Worm (Caenorhabditis elegans): ENCODE measurements around the gene mev-1.

- TF ChIP-seq snpc-4 (tag; optimal IDR thresholded peaks at IDR 0.05) (no peak), mep-1 (tag; optimal IDR thresholded peaks at IDR 0.05) (no peak), bed-3 (GFP tag; optimal IDR thresholded peaks at IDR 0.05) (no peak), M03D4.4 (tag; optimal IDR thresholded peaks at IDR 0.05) (no peak), elt-3 (tag; optimal IDR thresholded peaks at IDR 0.05) (no peak), unc-39 (tag; optimal IDR thresholded peaks at IDR 0.05) (no peak), unc-62 (GFP tag; optimal IDR thresholded peaks at IDR 0.05) (no peak), pha-4 (tag; optimal IDR thresholded peaks at IDR 0.05) (no peak), ces-1 (GFP tag; optimal IDR thresholded peaks at IDR 0.05) (no peak), mab-5 (tag; optimal IDR thresholded peaks at IDR 0.05) (no peak), nhr-76 (tag; optimal IDR thresholded peaks at IDR 0.05) (no peak), drap-1 (GFP tag; optimal IDR thresholded peaks at IDR 0.05) (no peak)
Observed at ce11 chrIII:10338992-10339852, 5.1 kb downstream of the mev-1 start.

Data from whole organism, mixed stage, embryonic.